Worm (Caenorhabditis elegans): ENCODE measurements around the gene Y39A1A.16.

Gene Y39A1A.16

DNA sequence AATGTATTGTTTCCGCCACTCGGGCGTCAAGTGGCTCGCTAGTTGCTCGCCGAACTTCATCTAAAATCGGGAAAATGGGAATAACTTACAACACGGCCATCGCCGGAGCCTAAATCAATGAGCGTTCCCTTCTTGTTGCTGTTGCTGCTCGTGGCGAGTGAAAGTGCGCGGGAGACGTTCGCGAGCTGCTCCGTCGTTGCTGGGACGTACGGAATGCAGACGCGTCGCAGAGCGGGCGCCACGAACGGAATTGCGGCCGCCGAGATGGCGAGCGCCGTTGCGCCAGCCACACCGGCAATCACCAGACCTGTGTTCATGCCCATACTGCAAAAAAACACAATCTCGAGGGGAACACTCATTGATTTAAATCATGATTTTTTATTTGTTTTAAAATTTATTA is 27.4 kb downstream of the Y39A1A.16 start (continued):
- TF ChIP-seq dmd-6 (GFP tag; IDR thresholded peaks at IDR 0.05) (no peak), F10B5.3 (tag; optimal IDR thresholded peaks at IDR 0.05) (no peak), zfp-2 (tag; optimal IDR thresholded peaks at IDR 0.05) (no peak), F26F4.8 (GFP tag; conservative IDR thresholded peaks at IDR 0.05) (no peak), mxl-2 (GFP tag; conservative IDR thresholded peaks at IDR 0.05) (no peak), lim-7 (GFP tag; IDR thresholded peaks at IDR 0.05) (peak; percentile 24; the same call in 1 of the 2 replicates), unc-130 (GFP tag; optimal IDR thresholded peaks at IDR 0.05) (no peak), tra-1 (GFP tag; IDR thresholded peaks at IDR 0.05) (0 out of 2 replicates have a peak, but pooled peaks have one; percentile 38), php-3 (GFP tag; IDR thresholded peaks at IDR 0.05) (0 out of 2 replicates have a peak, but pooled peaks have one; percentile 14), gei-8 (GFP tag; optimal IDR thresholded peaks at IDR 0.05) (no peak), mep-1 (tag; optimal IDR thresholded peaks at IDR 0.05) (no peak), cey-2 (tag; optimal IDR thresholded peaks at IDR 0.05; ENCODE audit: borderline replicate concordance, insufficient read depth) (no peak), ZK546.5 (tag; optimal IDR thresholded peaks at IDR 0.05) (no peak), snpc-4 (tag; optimal IDR thresholded peaks at IDR 0.05) (no peak), dmd-8 (GFP tag; IDR thresholded peaks at IDR 0.05) (no peak), F37D6.2 (tag; optimal IDR thresholded peaks at IDR 0.05) (no peak)

- TF ChIP-seq T20F7.1 (GFP tag; optimal IDR thresholded peaks at IDR 0.05): no peak
- no peak for TF ChIP-seq lin-1 (GFP tag; IDR thresholded peaks at IDR 0.05)
- TF ChIP-seq rbr-2 (tag; optimal IDR thresholded peaks at IDR 0.05): peak; percentile 67
- peak; percentile 63; the same call in 1 of the 2 replicates for TF ChIP-seq ceh-20 (GFP tag; IDR thresholded peaks at IDR 0.05)
- TF ChIP-seq dpl-1 (GFP tag; optimal IDR thresholded peaks at IDR 0.05): peak; percentile 78
- TF ChIP-seq mdl-1 (tag; optimal IDR thresholded peaks at IDR 0.05): peak in 1 of 2 experiments; percentile 38
- TF ChIP-seq nhr-28 (tag; optimal IDR thresholded peaks at IDR 0.05): peak; percentile 56
- no peak for TF ChIP-seq zfp-3 (GFP tag; conservative IDR thresholded peaks at IDR 0.05)
- no peak for TF ChIP-seq R02D3.7 (tag; optimal IDR thresholded peaks at IDR 0.05)
- no peak for TF ChIP-seq zag-1 (tag; optimal IDR thresholded peaks at IDR 0.05)
- TF ChIP-seq nhr-11 (tag; optimal IDR thresholded peaks at IDR 0.05): peak; percentile 70
- TF ChIP-seq ceh-62 (tag; optimal IDR thresholded peaks at IDR 0.05): no peak
- TF ChIP-seq mdt-29 (GFP tag; IDR thresholded peaks at IDR 0.05): peak; percentile 43; the same call in 1 of the 2 replicates
- TF ChIP-seq hlh-30 (tag; optimal IDR thresholded peaks at IDR 0.05; ENCODE audit: insufficient read depth): peak; percentile 69
- TF ChIP-seq daf-19 (GFP tag; conservative IDR thresholded peaks at IDR 0.05): 0 out of 2 replicates have a peak, but pooled peaks have one; percentile 28
- TF ChIP-seq Y105C5A.15 (GFP tag; IDR thresholded peaks at IDR 0.05): no peak
- TF ChIP-seq vab-7 (GFP tag; IDR thresholded peaks at IDR 0.05): no peak
- peak; percentile 80 for TF ChIP-seq hlh-11 (tag; optimal IDR thresholded peaks at IDR 0.05)
- no peak for TF ChIP-seq D1046.2 (GFP tag; IDR thresholded peaks at IDR 0.05)
- TF ChIP-seq mes-2 (tag; optimal IDR thresholded peaks at IDR 0.05; ENCODE audit: poor library complexity, severe bottlenecking): peak; percentile 84
- no peak for TF ChIP-seq dmd-9 (GFP tag; IDR thresholded peaks at IDR 0.05)
- peak; percentile 58 for TF ChIP-seq F37D6.2 (tag; optimal IDR thresholded peaks at IDR 0.05)
- no peak for TF ChIP-seq madf-5 (GFP tag; IDR thresholded peaks at IDR 0.05)
- no peak for TF ChIP-seq attf-4 (tag; optimal IDR thresholded peaks at IDR 0.05)
- no peak for TF ChIP-seq ces-1 (GFP tag; optimal IDR thresholded peaks at IDR 0.05)
- no peak for TF ChIP-seq php-3 (GFP tag; IDR thresholded peaks at IDR 0.05)
- peak; percentile 87 for TF ChIP-seq lin-38 (GFP tag; IDR thresholded peaks at IDR 0.05)
- TF ChIP-seq lir-3 (tag; optimal IDR thresholded peaks at IDR 0.05): no peak
- TF ChIP-seq jun-1 (tag; optimal IDR thresholded peaks at IDR 0.05): peak; percentile 38
- 0 out of 2 replicates have a peak, but pooled peaks have one; percentile 31 for TF ChIP-seq Y48G9A.11 (GFP tag; IDR thresholded peaks at IDR 0.05)
- TF ChIP-seq F26F4.8 (GFP tag; conservative IDR thresholded peaks at IDR 0.05): no peak
- TF ChIP-seq skn-1 (tag; optimal IDR thresholded peaks at IDR 0.05): no peak
- peak; percentile 86 for TF ChIP-seq T26A8.4 (GFP tag; IDR thresholded peaks at IDR 0.05)
- 0 out of 2 replicates have a peak, but pooled peaks have one; percentile 43 for TF ChIP-seq ZK337.2 (GFP tag; IDR thresholded peaks at IDR 0.05)
- peak; percentile 7 for TF ChIP-seq lin-13 (GFP tag; optimal IDR thresholded peaks at IDR 0.05)
- no peak for TF ChIP-seq lin-39 (tag; optimal IDR thresholded peaks at IDR 0.05)
- TF ChIP-seq tag-97 (GFP tag; IDR thresholded peaks at IDR 0.05): no peak
- peak; percentile 8 for TF ChIP-seq unc-130 (GFP tag; optimal IDR thresholded peaks at IDR 0.05)
Observed at ce11 chrIII:10706972-10707438, 27.9 kb downstream of the Y39A1A.16 start, which contains the start of the genes Y39A1A.21 and Y39A1A.22. Y39A1A.21 (minus strand) TSS chrIII:10707022. Y39A1A.22 (minus strand) TSS chrIII:10707028.
